Fruit fly (Drosophila melanogaster) whole organism, prepupa: ENCODE results near the gene Ucp4A.

Source experiments
- Blimp-1 ChIP-seq: fragments of 200-800 bp; sonication (Bioruptor generic); optimal IDR thresholded peaks from 3 replicates; lab custom pipeline; 2017; ENCODE audit warnings: missing biosample characterization, missing genetic modification characterization, mild to moderate bottlenecking, moderate library complexity, missing genetic modification reagents
- CG10669 ChIP-seq: fragments of 200-800 bp; sonication (Bioruptor generic); optimal IDR thresholded peaks from 3 replicates; lab custom pipeline; 2018; ENCODE audit warnings: missing biosample characterization, mild to moderate bottlenecking, missing genetic modification characterization, moderate library complexity
- CG11294 ChIP-seq: fragments of 200-800 bp; sonication (Bioruptor generic); IDR thresholded peaks from 2 replicates; pipeline ENCODE4 v1.3.6; 2022; ENCODE audit warnings: missing biosample characterization, missing genetic modification characterization
- CG11762 ChIP-seq: fragments of 200-800 bp; sonication (Bioruptor generic); optimal IDR thresholded peaks from 3 replicates; lab custom pipeline; 2016; ENCODE audit warnings: missing biosample characterization, missing genetic modification characterization; ENCODE audit not compliant: insufficient read depth
- CG11902 ChIP-seq: fragments of 200-800 bp; sonication (Bioruptor generic); optimal IDR thresholded peaks from 3 replicates; lab custom pipeline; 2016; ENCODE audit warnings: missing biosample characterization, missing genetic modification characterization
- CG15336 ChIP-seq: fragments of 200-800 bp; sonication (Bioruptor generic); IDR thresholded peaks from 2 replicates; pipeline ENCODE4 v1.3.6; 2022; ENCODE audit warnings: missing biosample characterization, missing genetic modification characterization
- CG1621 ChIP-seq: fragments of 200-800 bp; sonication (Bioruptor generic); optimal IDR thresholded peaks from 3 replicates; lab custom pipeline; 2018; ENCODE audit warnings: missing biosample characterization, mild to moderate bottlenecking, missing genetic modification characterization
- CG16779 ChIP-seq: fragments of 200-800 bp; sonication (Bioruptor generic); optimal IDR thresholded peaks from 3 replicates; lab custom pipeline; 2017; ENCODE audit warnings: missing biosample characterization, mild to moderate bottlenecking, missing genetic modification characterization
- CG3032 ChIP-seq: fragments of 200-800 bp; optimal IDR thresholded peaks from 2 replicates; lab custom pipeline; 2019; ENCODE audit warnings: missing biosample characterization, mild to moderate bottlenecking, missing genetic modification characterization, moderate library complexity
- CG31627 ChIP-seq: fragments of 200-800 bp; sonication (Bioruptor generic); optimal IDR thresholded peaks from 3 replicates; lab custom pipeline; 2016; ENCODE audit warnings: missing biosample characterization, missing genetic modification characterization
- CG3919 ChIP-seq: fragments of 200-800 bp; sonication (Bioruptor generic); optimal IDR thresholded peaks from 3 replicates; lab custom pipeline; 2016; ENCODE audit warnings: missing biosample characterization, missing genetic modification characterization
- CG4318 ChIP-seq: fragments of 200-800 bp; sonication (Bioruptor generic); optimal IDR thresholded peaks from 3 replicates; lab custom pipeline; 2017; ENCODE audit warnings: missing biosample characterization, mild to moderate bottlenecking, missing genetic modification characterization
- CG6276 ChIP-seq: fragments of 200-800 bp; sonication (Bioruptor generic); optimal IDR thresholded peaks from 2 replicates; lab custom pipeline; 2017; ENCODE audit warnings: missing biosample characterization, mild to moderate bottlenecking, missing genetic modification characterization
- CG6792 ChIP-seq: fragments of 200-800 bp; sonication (Bioruptor generic); optimal IDR thresholded peaks from 3 replicates; lab custom pipeline; 2016; ENCODE audit warnings: missing biosample characterization, missing genetic modification characterization
- CG6854 ChIP-seq: fragments of 200-800 bp; sonication (Bioruptor generic); optimal IDR thresholded peaks from 2 replicates; lab custom pipeline; 2017; ENCODE audit warnings: missing biosample characterization, mild to moderate bottlenecking, missing genetic modification characterization
- CG8319 ChIP-seq: fragments of 200-800 bp; sonication (Bioruptor generic); optimal IDR thresholded peaks from 3 replicates; lab custom pipeline; 2016; ENCODE audit warnings: missing biosample characterization, missing genetic modification characterization
- CG9139 ChIP-seq: fragments of 200-800 bp; sonication (Bioruptor generic); optimal IDR thresholded peaks from 3 replicates; lab custom pipeline; 2017; ENCODE audit warnings: missing biosample characterization, mild to moderate bottlenecking, missing genetic modification characterization
- Eip75B ChIP-seq: fragments of 200-800 bp; sonication (Bioruptor generic); optimal IDR thresholded peaks from 3 replicates; lab custom pipeline; 2016; ENCODE audit warnings: missing biosample characterization, missing genetic modification characterization
- Eip78C ChIP-seq: fragments of 200-800 bp; sonication (Bioruptor generic); peaks from one replicate; lab custom pipeline; 2016; ENCODE audit warnings: missing biosample characterization, missing genetic modification characterization
- Eip93F ChIP-seq: fragments of 200-800 bp; sonication (Bioruptor generic); optimal IDR thresholded peaks from 2 replicates; lab custom pipeline; 2016; ENCODE audit warnings: missing biosample characterization, mild to moderate bottlenecking, missing genetic modification characterization
- Ets21C ChIP-seq: fragments of 200-800 bp; sonication (Bioruptor generic); optimal IDR thresholded peaks from 3 replicates; lab custom pipeline; 2016; ENCODE audit warnings: missing biosample characterization, missing genetic modification characterization
- Gug ChIP-seq: fragments of 200-800 bp; sonication (Bioruptor generic); IDR thresholded peaks from 2 replicates; pipeline ENCODE4 v1.3.6; 2022; ENCODE audit warnings: missing biosample characterization, missing genetic modification characterization
- Hr38 ChIP-seq: sonication (Bioruptor generic); optimal IDR thresholded peaks from 2 replicates; lab custom pipeline; 2016; ENCODE audit warnings: missing biosample characterization, missing genetic modification characterization
- Lpt ChIP-seq: fragments of 200-800 bp; sonication (Bioruptor generic); optimal IDR thresholded peaks from 3 replicates; lab custom pipeline; 2016; ENCODE audit warnings: missing biosample characterization, missing genetic modification characterization
- Met ChIP-seq: fragments of 200-800 bp; sonication (Bioruptor generic); optimal IDR thresholded peaks from 3 replicates; lab custom pipeline; 2016; ENCODE audit warnings: missing biosample characterization, missing genetic modification characterization
- OdsH ChIP-seq: fragments of 200-800 bp; sonication (Bioruptor generic); optimal IDR thresholded peaks from 3 replicates; lab custom pipeline; 2016; ENCODE audit warnings: missing biosample characterization, missing genetic modification characterization
- Smox ChIP-seq: fragments of 200-800 bp; sonication (Bioruptor generic); optimal IDR thresholded peaks from 3 replicates; lab custom pipeline; 2016; ENCODE audit warnings: missing biosample characterization, missing genetic modification characterization
- Sox14 ChIP-seq: fragments of 200-800 bp; sonication (Bioruptor generic); optimal IDR thresholded peaks from 3 replicates; lab custom pipeline; 2016; ENCODE audit warnings: missing biosample characterization, missing genetic modification characterization
- Sox15 ChIP-seq: fragments of 200-800 bp; sonication (Bioruptor generic); optimal IDR thresholded peaks from 3 replicates; lab custom pipeline; 2016; ENCODE audit warnings: missing biosample characterization, missing genetic modification characterization
- achi ChIP-seq: fragments of 200-800 bp; sonication (Bioruptor generic); optimal IDR thresholded peaks from 3 replicates; lab custom pipeline; 2016; ENCODE audit warnings: missing biosample characterization, missing genetic modification characterization
- acj6 ChIP-seq: fragments of 200-800 bp; sonication (Bioruptor generic); optimal IDR thresholded peaks from 3 replicates; lab custom pipeline; 2016; ENCODE audit warnings: missing biosample characterization, missing genetic modification characterization
- esn ChIP-seq: fragments of 200-800 bp; sonication (Bioruptor generic); optimal IDR thresholded peaks from 2 replicates; lab custom pipeline; 2016; ENCODE audit warnings: missing biosample characterization, mild to moderate bottlenecking, missing genetic modification characterization, moderate library complexity
- fd85E ChIP-seq: fragments of 200-800 bp; sonication (Bioruptor generic); optimal IDR thresholded peaks from 3 replicates; lab custom pipeline; 2016; ENCODE audit warnings: missing biosample characterization, missing genetic modification characterization
- fkh ChIP-seq: fragments of 200-800 bp; sonication (Bioruptor generic); optimal IDR thresholded peaks from 3 replicates; lab custom pipeline; 2017; ENCODE audit warnings: missing biosample characterization, mild to moderate bottlenecking, missing genetic modification characterization, moderate library complexity
- net ChIP-seq: fragments of 200-800 bp; sonication (Bioruptor generic); optimal IDR thresholded peaks from 3 replicates; lab custom pipeline; 2016; ENCODE audit warnings: missing biosample characterization, missing genetic modification characterization
- pdm3 ChIP-seq: fragments of 200-800 bp; sonication (Bioruptor generic); optimal IDR thresholded peaks from 3 replicates; lab custom pipeline; 2016; ENCODE audit warnings: missing biosample characterization, missing genetic modification characterization
- salr ChIP-seq, 2 experiments: fragments of 200-800 bp; sonication (Bioruptor generic); optimal IDR thresholded peaks; 3 replicates each; lab custom pipeline; 2016 to 2018; ENCODE audit warnings: missing biosample characterization in 2 of 2, missing genetic modification characterization in 2 of 2, mild to moderate bottlenecking in 1 of 2
- spab ChIP-seq: fragments of 200-800 bp; sonication (Bioruptor generic); optimal IDR thresholded peaks from 2 replicates; lab custom pipeline; 2017; ENCODE audit warnings: missing biosample characterization, mild to moderate bottlenecking, missing genetic modification characterization, missing genetic modification reagents
- ss ChIP-seq, 2 experiments: fragments of 200-800 bp; sonication (Bioruptor generic); optimal IDR thresholded peaks; 2 replicates in 1 of 2; 3 replicates in 1 of 2; lab custom pipeline; 2017 to 2018; ENCODE audit warnings: mild to moderate bottlenecking in 2 of 2, missing biosample characterization in 2 of 2, missing genetic modification characterization in 2 of 2, moderate library complexity in 1 of 2
- topi ChIP-seq: fragments of 200-800 bp; sonication (Bioruptor generic); optimal IDR thresholded peaks from 3 replicates; lab custom pipeline; 2016; ENCODE audit warnings: missing biosample characterization, missing genetic modification characterization
- vri ChIP-seq: fragments of 200-800 bp; sonication (Bioruptor generic); optimal IDR thresholded peaks from 3 replicates; lab custom pipeline; 2016; ENCODE audit warnings: missing biosample characterization, mild to moderate bottlenecking, missing genetic modification characterization

The Ucp4A gene

dm6 chrX:17826807-17827703, 17.7 kb upstream of the Ucp4A start, which contains the start of gene Socs16D (continued):
- TF ChIP-seq CG11762 (GFP tag; lab: Kevin White, UChicago) (no peak), Eip78C (GFP tag; lab: Kevin White, UChicago) (peak; percentile 75), CG6276 (GFP tag; lab: Kevin White, UChicago) (no peak), CG6854 (GFP tag; lab: Kevin White, UChicago) (peak; percentile 79), fkh (peak; percentile 94)

- TF ChIP-seq CG6792 (GFP tag; lab: Kevin White, UChicago): no peak
- peak; percentile 65 for TF ChIP-seq Blimp-1 (GFP tag; lab: Kevin White, UChicago)
Measured at dm6 chrX:17828298-17829033, 16.3 kb upstream of the Ucp4A start.

dm6 chrX:17829083-17829997, 15.4 kb upstream of the Ucp4A start:
- TF ChIP-seq CG3919 (GFP tag; lab: Kevin White, UChicago) (peak; percentile 57), CG3032 (tag; lab: Kevin White, UChicago) (peak; percentile 58), net (GFP tag; lab: Kevin White, UChicago) (peak; percentile 66), salr (GFP tag; optimal IDR thresholded peaks at IDR 0.05; lab: Kevin White, UChicago) (peak in 1 of 2 experiments; percentile 51), Gug (GFP tag; lab: Robert Waterston, UW) (peak; percentile 43; the same call in 1 of the 2 replicates), Eip78C (GFP tag; lab: Kevin White, UChicago) (peak; percentile 95), Sox14 (peak; percentile 46), achi (GFP tag; lab: Kevin White, UChicago) (peak; percentile 62), CG11294 (0 out of 2 replicates have a peak, but pooled peaks have one; percentile 32), Sox15 (GFP tag; lab: Kevin White, UChicago) (peak; percentile 47), CG8319 (GFP tag; lab: Kevin White, UChicago) (peak; percentile 3), Met (GFP tag; lab: Kevin White, UChicago) (peak; percentile 52), CG1621 (tag; lab: Kevin White, UChicago) (peak; percentile 37), Eip93F (no peak), CG15336 (GFP tag; lab: Robert Waterston, UW) (peak; percentile 80), Blimp-1 (GFP tag; lab: Kevin White, UChicago) (no peak), CG31627 (GFP tag; lab: Kevin White, UChicago) (peak; percentile 21), pdm3 (GFP tag; lab: Kevin White, UChicago) (peak; percentile 34), CG10669 (GFP tag; lab: Kevin White, UChicago) (peak; percentile 49), Hr38 (no peak), fd85E (GFP tag; lab: Kevin White, UChicago) (no peak), topi (peak; percentile 60), Lpt (GFP tag; lab: Kevin White, UChicago) (peak; percentile 16), CG4318 (GFP tag; lab: Kevin White, UChicago) (peak; percentile 69), CG11902 (GFP tag; lab: Kevin White, UChicago) (peak; percentile 15), CG9139 (no peak), CG6854 (GFP tag; lab: Kevin White, UChicago) (no peak), ss (GFP tag; optimal IDR thresholded peaks at IDR 0.05; lab: Kevin White, UChicago) (peak; percentile 21 to 60), OdsH (GFP tag; lab: Kevin White, UChicago) (peak; percentile 84), Eip75B (GFP tag; lab: Kevin White, UChicago) (peak; percentile 39), esn (GFP tag; lab: Kevin White, UChicago) (peak; percentile 41), Smox (GFP tag; lab: Kevin White, UChicago) (peak; percentile 26), vri (no peak), acj6 (peak; percentile 30), CG16779 (tag; lab: Kevin White, UChicago) (peak; percentile 50), spab (GFP tag; lab: Kevin White, UChicago) (peak; percentile 42), Ets21C (GFP tag; lab: Kevin White, UChicago) (no peak)
